Worm (Caenorhabditis elegans) whole organism, L4/young adult: ENCODE data around the gene atp-5.
A peak's percentile ranks its signal among the peaks of the same experiment; 100 is the strongest.

Experiments
- W03F9.2 ChIP-seq: fragments of 150-350 bp; optimal IDR thresholded peaks from 2 replicates; lab custom pipeline; 2014; ENCODE audit warnings: missing biosample characterization, missing genetic modification characterization
- dao-5 ChIP-seq: sonication (generic microtip); optimal IDR thresholded peaks from 2 replicates; lab custom pipeline; 2016; ENCODE audit warnings: missing genotype, missing genetic modification characterization, moderate library complexity, missing compliant biosample characterization
- him-1 ChIP-seq: sonication (generic microtip); optimal IDR thresholded peaks from 2 replicates; lab custom pipeline; 2016; ENCODE audit warnings: missing genotype, missing genetic modification reagents, missing genetic modification characterization, missing compliant biosample characterization

Gene atp-5

ce11 chrV:11146958-11147779 is 23.5 kb upstream of the atp-5 start, which contains the start of the genes T19C4.24 and nlp-33:
TSS of gene T19C4.24 (minus strand) at chrV:11147008.
TSS of gene nlp-33 (plus strand) at chrV:11147346.
- TF ChIP-seq dao-5 = no peak

- no peak for TF ChIP-seq dao-5
- no peak for TF ChIP-seq him-1 (tag; lab: Kevin White, UChicago)
- no peak for TF ChIP-seq W03F9.2 (tag; lab: Kevin White, UChicago)
These were observed 21.0 kb upstream of the atp-5 start, which contains the start of gene C06H2.7 for ce11 chrV:11144694-11145093. TSS of gene C06H2.7 (minus strand) at chrV:11144794.

- TF ChIP-seq him-1 (tag; lab: Kevin White, UChicago) (no peak), W03F9.2 (tag; lab: Kevin White, UChicago) (no peak), dao-5 (no peak)
These were observed 17.5 kb upstream of the atp-5 start, which contains the start of gene folt-1 for ce11 chrV:11141179-11141578. TSS of gene folt-1 (plus strand) at chrV:11141479.

- TF ChIP-seq W03F9.2 (tag; lab: Kevin White, UChicago) (no peak), him-1 (tag; lab: Kevin White, UChicago) (no peak), dao-5 (no peak)
These were observed 16.7 kb upstream of the atp-5 start for ce11 chrV:11140326-11140725.

ce11 chrV:11134296-11134695 is 10.6 kb upstream of the atp-5 start, which contains the start of gene glb-3:
TSS of gene glb-3 (plus strand) at chrV:11134596.
- TF ChIP-seq W03F9.2 (tag; lab: Kevin White, UChicago) (no peak), him-1 (tag; lab: Kevin White, UChicago) (no peak), dao-5 (no peak)

- TF ChIP-seq him-1 (tag; lab: Kevin White, UChicago) (no peak), W03F9.2 (tag; lab: Kevin White, UChicago) (no peak), dao-5 (no peak)
These were observed 9.8 kb upstream of the atp-5 start for ce11 chrV:11133516-11133915.

ce11 chrV:11131801-11132200 is 8.1 kb upstream of the atp-5 start:
- TF ChIP-seq W03F9.2 (tag; lab: Kevin White, UChicago) (no peak), dao-5 (no peak), him-1 (tag; lab: Kevin White, UChicago) (no peak)

ce11 chrV:11127197-11127596 is 3.5 kb upstream of the atp-5 start, which contains the start of gene jmjd-5:
TSS of gene jmjd-5 (plus strand) at chrV:11127497.
- no peak for TF ChIP-seq W03F9.2 (tag; lab: Kevin White, UChicago)
- TF ChIP-seq him-1 (tag; lab: Kevin White, UChicago) = no peak
- no peak for TF ChIP-seq dao-5

ce11 chrV:11124922-11125321 is 1.3 kb upstream of the atp-5 start, which contains the start of gene C06H2.2:
TSS of gene C06H2.2 (plus strand) at chrV:11125222.
- no peak for TF ChIP-seq him-1 (tag; lab: Kevin White, UChicago)

ce11 chrV:11122466-11122865 is 1.2 kb downstream of the atp-5 start, which contains the start of gene mboa-2:
TSS of gene mboa-2 (minus strand) at chrV:11122493.
- TF ChIP-seq dao-5 (no peak), W03F9.2 (tag; lab: Kevin White, UChicago) (peak; percentile 12)

- TF ChIP-seq dao-5 (no peak), W03F9.2 (tag; lab: Kevin White, UChicago) (no peak), him-1 (tag; lab: Kevin White, UChicago) (no peak)
These were observed 2.4 kb downstream of the atp-5 start for ce11 chrV:11121247-11121646.

ce11 chrV:11119294-11119755 is 4.3 kb downstream of the atp-5 start, which contains the start of gene scb-1:
TSS of gene scb-1 (minus strand) at chrV:11119705.
- TF ChIP-seq dao-5 = no peak
- no peak for TF ChIP-seq W03F9.2 (tag; lab: Kevin White, UChicago)

- TF ChIP-seq him-1 (tag; lab: Kevin White, UChicago) = no peak
- no peak for TF ChIP-seq dao-5
- TF ChIP-seq W03F9.2 (tag; lab: Kevin White, UChicago) = no peak
These were observed 5.4 kb downstream of the atp-5 start for ce11 chrV:11118179-11118725.

ce11 chrV:11113607-11114006 is 10.1 kb downstream of the atp-5 start, which contains the start of gene math-33:
TSS of gene math-33 (plus strand) at chrV:11113907.
- TF ChIP-seq him-1 (tag; lab: Kevin White, UChicago) = no peak
- TF ChIP-seq dao-5 = no peak
- no peak for TF ChIP-seq W03F9.2 (tag; lab: Kevin White, UChicago)
